Fruit fly (Drosophila melanogaster) Kc167 (cell line): Measurements from ENCODE around the gene CG34434.

ENCODE experiments used
- Myc ChIP-seq: fragments of >200 bp; optimal IDR thresholded peaks from 2 replicates; lab custom pipeline; 2017; ENCODE audit warnings: missing external identifiers
- Sin3A ChIP-seq: fragments of >200 bp; optimal IDR thresholded peaks from 2 replicates; lab custom pipeline; 2018; ENCODE audit warnings: missing external identifiers
- h ChIP-seq: fragments of >200 bp; optimal IDR thresholded peaks from 3 replicates; lab custom pipeline; 2018; ENCODE audit warnings: missing external identifiers
- insv ChIP-seq: fragments of >200 bp; optimal IDR thresholded peaks from 3 replicates; lab custom pipeline; 2018; ENCODE audit warnings: missing external identifiers
- psq ChIP-seq: fragments of >200 bp; optimal IDR thresholded peaks from 2 replicates; lab custom pipeline; 2017; ENCODE audit warnings: missing external identifiers
- ttk ChIP-seq: sonication (Bioruptor generic); optimal IDR thresholded peaks from 2 replicates; lab custom pipeline; 2017; ENCODE audit warnings: missing external identifiers

CG34434 gene

DNA sequence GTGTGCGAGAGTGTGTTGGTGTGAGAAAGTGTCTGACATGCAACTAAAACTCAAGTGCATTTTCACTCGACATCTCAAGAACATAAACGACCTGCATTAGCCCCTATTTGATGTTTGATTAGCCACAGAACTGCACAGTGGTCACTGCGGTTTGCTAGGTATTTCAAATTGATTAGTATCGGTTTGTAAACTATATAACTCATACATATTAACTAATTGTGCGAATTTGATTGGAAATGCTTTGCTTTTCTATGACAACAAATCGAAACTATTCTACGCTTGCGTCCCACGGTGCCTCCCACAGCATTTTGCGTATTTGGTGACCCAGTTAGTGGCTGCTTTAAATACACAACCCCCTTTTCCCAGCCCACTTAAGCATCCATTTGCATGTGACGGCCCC, 18.5 kb upstream of the CG34434 start:
- no peak for TF ChIP-seq Myc (lab: Kevin White, UChicago)
- no peak for TF ChIP-seq h (lab: Kevin White, UChicago)
- no peak for TF ChIP-seq psq (lab: Kevin White, UChicago)
- no peak for TF ChIP-seq ttk
- no peak for TF ChIP-seq insv (lab: Kevin White, UChicago)
- TF ChIP-seq Sin3A (lab: Kevin White, UChicago), result no peak

DNA sequence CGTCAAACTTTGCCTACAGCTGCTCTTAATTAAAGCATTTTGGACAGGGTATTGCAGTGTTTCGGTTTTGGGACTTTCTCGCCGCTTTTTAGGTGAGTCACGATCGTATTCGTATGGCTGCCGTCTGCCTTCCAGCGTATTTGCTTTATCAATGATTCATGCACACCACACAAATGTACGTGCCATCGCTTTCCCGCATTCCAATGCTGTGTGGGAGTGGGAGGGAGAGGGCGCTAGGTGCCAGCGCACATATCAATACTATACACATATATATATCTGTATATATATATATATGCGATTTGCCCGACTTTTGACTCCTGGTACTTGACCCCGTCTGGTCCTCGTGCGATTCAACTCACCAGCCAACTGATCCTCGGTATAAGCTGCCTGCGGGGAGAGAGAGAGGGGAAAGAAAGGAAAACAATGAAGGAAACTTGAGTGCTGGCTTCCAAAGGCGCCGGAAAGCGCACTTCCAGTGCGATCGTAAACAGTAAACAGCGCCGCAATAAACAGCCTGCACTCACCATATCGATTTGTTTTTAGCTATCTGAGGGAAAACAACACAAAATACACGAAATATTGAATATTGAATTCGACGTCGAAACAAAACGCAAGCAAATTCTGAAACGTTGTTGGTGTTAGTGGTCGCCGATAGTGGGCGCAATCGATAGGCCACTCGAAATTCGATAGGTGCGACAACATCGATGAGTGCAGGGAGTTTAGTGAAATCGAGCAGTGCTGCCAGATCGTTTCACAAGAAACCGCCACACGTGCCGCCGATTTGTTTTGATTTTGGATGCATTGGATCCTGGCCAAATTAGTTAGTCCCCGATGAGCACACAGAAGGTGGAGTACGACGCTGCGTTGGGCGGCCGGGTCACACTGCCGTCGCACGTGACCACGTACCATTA, 6.0 kb upstream of the CG34434 start, which contains the start of the genes Mlc-c and Pop1:
TSS of gene Mlc-c (minus strand) at position 647 of the 911 bp plus-strand sequence.
TSS of gene Pop1 (plus strand) at position 756 of the 911 bp plus-strand sequence.
- TF ChIP-seq h (lab: Kevin White, UChicago) (no peak), Sin3A (lab: Kevin White, UChicago) (no peak), ttk (no peak), insv (lab: Kevin White, UChicago) (no peak), Myc (lab: Kevin White, UChicago) (no peak), psq (lab: Kevin White, UChicago) (no peak)

DNA sequence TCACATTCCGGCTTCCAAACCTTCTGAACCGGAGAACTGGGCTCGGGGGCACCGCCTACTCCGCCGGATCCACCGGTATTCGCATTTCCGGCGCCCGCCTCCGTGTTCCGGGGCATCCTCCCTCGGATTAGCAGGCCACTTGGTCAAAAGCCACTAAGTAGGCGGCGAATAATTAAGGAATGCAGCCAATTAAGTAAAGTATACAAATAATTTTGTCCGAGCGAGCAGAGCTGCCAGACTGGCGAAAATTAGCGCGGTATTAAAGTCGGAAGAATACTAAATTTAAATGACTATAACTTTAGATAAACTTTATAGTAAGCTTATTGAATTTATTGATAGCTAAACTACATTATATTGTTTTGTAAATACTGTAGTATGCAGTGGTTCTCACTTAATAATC, 2.4 kb upstream of the CG34434 start, which contains the start of gene RhoGAP5A:
TSS of gene RhoGAP5A (minus strand) at position 245 of the 400 bp plus-strand sequence.
- TF ChIP-seq ttk, result no peak
- TF ChIP-seq Sin3A (lab: Kevin White, UChicago), result no peak
- no peak for TF ChIP-seq Myc (lab: Kevin White, UChicago)
- TF ChIP-seq h (lab: Kevin White, UChicago), result no peak
- TF ChIP-seq insv (lab: Kevin White, UChicago), result no peak
- no peak for TF ChIP-seq psq (lab: Kevin White, UChicago)

DNA sequence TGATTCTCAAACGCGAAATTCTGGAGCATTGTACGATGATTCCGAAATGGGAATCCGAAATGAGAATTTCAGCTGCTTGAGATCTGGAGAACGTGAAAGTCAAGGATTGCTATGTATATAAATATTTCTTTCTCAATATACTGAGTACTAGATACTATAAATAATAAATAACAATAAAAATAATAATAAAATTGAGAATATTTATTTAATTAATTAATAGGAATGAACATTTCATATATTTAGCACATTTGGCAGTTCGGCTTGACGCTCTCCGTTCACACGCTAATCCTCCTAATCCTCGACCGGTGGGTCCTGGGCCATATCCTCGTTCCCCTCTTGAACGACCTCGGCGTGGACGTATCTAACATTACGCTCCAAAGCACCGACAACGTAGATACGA, 1.8 kb downstream of the CG34434 start, which contains the start of gene CG34435:
TSS of gene CG34435 (minus strand) at position 101 of the 400 bp plus-strand sequence.
- TF ChIP-seq Myc (lab: Kevin White, UChicago), result no peak
- no peak for TF ChIP-seq psq (lab: Kevin White, UChicago)
- TF ChIP-seq h (lab: Kevin White, UChicago), result no peak
- no peak for TF ChIP-seq Sin3A (lab: Kevin White, UChicago)
- no peak for TF ChIP-seq insv (lab: Kevin White, UChicago)
- no peak for TF ChIP-seq ttk

DNA sequence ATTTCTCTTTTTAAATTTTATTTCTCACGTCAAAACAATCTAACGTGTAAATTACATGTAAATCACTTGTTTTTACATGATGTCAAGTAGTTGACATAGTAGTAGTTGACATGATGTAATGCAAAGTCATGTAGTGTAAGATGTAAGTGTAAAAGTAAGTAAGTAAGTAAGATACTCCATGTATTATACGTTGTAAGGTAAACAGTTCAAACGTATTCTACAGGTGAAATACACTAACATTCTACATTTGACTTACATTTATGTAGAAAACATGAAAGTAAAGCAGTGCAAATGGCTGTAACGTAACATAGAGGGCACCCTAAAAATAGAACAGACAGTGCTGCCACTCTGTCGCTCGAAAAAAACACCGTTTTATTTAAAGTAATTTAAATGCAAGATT, 3.2 kb downstream of the CG34434 start:
- TF ChIP-seq h (lab: Kevin White, UChicago) (no peak), ttk (no peak), psq (lab: Kevin White, UChicago) (no peak), Sin3A (lab: Kevin White, UChicago) (no peak), Myc (lab: Kevin White, UChicago) (no peak), insv (lab: Kevin White, UChicago) (no peak)

DNA sequence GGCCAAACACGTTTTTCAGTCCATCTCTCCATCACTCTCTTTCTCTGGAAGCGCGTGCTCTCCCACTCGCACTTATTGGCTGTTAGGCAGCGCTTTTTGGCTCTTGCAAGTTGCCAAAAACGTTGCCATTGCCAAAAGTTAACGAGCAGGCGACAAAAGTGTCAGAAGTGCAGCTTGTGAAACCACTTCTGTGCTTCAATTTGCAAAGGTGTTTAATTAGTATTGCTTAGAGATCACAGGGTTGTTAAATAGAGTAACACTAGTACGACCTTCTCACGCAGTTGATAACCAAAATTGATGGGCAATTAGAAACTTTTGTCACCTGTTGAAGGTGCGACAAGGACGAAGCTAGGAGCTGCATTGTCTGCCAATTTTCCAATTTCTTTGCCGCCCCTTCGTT, 7.7 kb downstream of the CG34434 start:
- TF ChIP-seq h (lab: Kevin White, UChicago), result no peak
- TF ChIP-seq insv (lab: Kevin White, UChicago), result no peak
- TF ChIP-seq Myc (lab: Kevin White, UChicago), result no peak
- no peak for TF ChIP-seq ttk
- no peak for TF ChIP-seq psq (lab: Kevin White, UChicago)
- TF ChIP-seq Sin3A (lab: Kevin White, UChicago), result no peak

DNA sequence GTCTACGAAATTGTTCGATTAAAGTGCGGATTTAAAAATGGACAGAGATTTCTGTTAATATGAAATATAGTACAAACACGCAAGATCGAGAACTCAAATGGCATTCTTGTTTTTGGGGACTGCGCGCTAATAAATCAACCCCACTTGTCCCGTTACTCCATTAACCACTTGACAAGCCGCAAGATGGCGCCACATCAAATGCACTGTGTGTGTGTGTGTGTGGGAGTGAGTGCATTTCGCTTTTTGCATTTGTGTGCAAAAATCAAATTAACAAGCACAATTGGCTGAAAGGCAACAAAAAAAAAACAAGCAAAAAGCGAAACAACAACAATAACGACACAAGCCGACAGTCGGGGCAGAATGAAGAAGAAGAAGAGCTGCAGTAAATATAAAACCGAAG, 8.5 kb downstream of the CG34434 start:
- TF ChIP-seq ttk (no peak), h (lab: Kevin White, UChicago) (no peak), Sin3A (lab: Kevin White, UChicago) (no peak)

DNA sequence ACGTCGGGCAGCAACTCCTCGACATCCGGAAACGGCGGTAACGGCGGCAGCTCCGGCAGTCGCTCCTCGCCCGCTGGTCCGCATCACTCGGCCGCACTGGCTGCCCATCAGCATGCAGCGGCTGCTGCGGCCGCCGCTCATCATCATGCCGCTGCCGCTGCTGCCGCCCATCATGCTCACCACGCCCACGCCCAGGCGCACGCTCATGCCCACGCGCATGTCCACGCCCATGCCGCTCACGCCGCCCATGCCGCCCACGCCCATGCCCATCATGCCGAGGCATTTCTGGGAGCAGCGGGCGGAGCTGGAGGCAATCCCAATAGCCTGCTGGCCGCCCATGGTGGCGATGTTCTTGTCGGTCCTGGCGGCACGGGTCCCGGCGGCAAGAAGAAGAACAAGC, 9.8 kb downstream of the CG34434 start:
- TF ChIP-seq h (lab: Kevin White, UChicago), result no peak
- no peak for TF ChIP-seq ttk
- no peak for TF ChIP-seq psq (lab: Kevin White, UChicago)

DNA sequence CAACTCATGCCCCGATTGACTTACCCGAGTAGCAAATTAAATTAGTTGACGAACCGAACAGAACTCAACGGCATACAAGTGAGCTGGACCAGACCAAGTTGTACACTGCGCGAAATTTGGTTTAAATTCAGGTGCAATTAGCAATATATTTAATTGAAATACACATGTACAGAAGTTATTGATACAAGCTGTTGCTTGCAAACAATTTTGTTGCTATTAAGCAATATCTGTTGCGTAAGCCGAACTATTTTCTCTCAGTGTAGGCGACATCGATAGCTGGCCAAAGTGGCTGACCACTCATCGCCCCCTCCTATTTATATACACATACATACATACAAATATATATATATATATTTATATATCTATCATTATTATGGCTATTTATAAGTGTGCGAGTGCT, 12.0 kb downstream of the CG34434 start:
- TF ChIP-seq ttk, result no peak
- no peak for TF ChIP-seq h (lab: Kevin White, UChicago)
- no peak for TF ChIP-seq psq (lab: Kevin White, UChicago)
- TF ChIP-seq Myc (lab: Kevin White, UChicago), result no peak
- TF ChIP-seq insv (lab: Kevin White, UChicago), result no peak
- TF ChIP-seq Sin3A (lab: Kevin White, UChicago), result no peak

DNA sequence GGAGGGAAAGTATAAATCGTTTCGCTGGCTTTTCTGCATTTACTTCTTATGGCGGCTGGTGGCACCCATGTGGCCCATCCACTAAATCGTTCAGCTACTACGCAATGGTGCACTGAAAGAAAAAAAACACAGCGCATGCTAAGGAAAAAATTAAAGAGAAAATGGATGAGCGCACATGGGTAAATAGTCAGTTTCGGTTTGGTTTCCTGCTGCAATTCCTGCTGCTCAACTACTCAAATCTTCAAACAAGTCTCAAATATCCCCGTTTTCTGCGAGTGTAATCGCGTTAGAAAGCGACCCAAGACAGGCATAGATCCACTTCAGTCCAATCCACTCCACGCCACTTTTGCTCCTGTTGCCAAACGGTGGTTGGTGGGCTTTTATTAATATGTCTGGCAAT, 13.2 kb downstream of the CG34434 start:
- TF ChIP-seq psq (lab: Kevin White, UChicago), result no peak
- no peak for TF ChIP-seq Sin3A (lab: Kevin White, UChicago)
- no peak for TF ChIP-seq h (lab: Kevin White, UChicago)

DNA sequence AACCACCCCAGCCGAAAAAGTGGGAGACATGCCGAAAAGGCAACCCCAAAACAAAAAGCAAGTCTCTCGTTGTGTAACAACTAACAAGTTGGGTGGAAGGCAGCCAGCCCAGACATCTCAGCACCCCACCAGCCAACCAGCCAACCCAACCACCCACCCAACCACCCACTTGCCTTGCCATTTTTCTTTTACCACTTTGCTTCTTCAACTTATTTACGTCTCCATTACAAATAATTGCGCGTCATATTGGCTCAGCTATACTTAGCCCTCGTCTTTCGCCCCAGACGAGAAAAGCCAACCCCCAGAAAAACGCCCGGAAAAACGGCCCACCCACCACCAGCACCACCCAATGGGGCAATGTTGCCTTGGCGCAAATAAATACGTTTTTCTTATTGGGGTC, 13.9 kb downstream of the CG34434 start:
- TF ChIP-seq h (lab: Kevin White, UChicago) (no peak), insv (lab: Kevin White, UChicago) (no peak), ttk (no peak), Myc (lab: Kevin White, UChicago) (no peak)

DNA sequence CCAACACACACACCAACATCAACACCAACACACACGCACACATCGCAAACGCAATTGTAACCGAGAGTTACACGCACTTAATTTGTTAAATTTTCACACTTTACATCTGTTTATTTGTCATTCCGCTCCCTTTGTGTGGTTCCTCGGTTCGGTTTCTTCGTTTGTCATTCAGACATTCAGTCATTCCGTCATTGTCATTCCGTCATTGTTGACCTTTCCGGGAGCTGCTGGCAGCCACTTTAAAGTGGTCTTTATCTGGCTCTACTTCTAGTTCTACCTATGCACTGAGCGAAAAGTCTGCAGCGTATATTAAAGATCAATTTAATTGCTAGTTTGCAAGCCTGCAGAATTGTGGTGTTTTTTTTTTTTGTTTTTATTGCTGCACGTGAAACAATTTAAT, 19.6 kb downstream of the CG34434 start:
- TF ChIP-seq Sin3A (lab: Kevin White, UChicago), result no peak
- TF ChIP-seq ttk, result no peak
- no peak for TF ChIP-seq h (lab: Kevin White, UChicago)
- no peak for TF ChIP-seq psq (lab: Kevin White, UChicago)
